Fruit fly (Drosophila melanogaster) whole organism, embryonic: ENCODE data around the gene pdm2.

Source experiments
- Antp ChIP-seq: fragments of 200-800 bp; sonication (Bioruptor generic); optimal IDR thresholded peaks from 3 replicates; lab custom pipeline; 2016; ENCODE audit warnings: missing biosample characterization, missing genetic modification characterization
- B-H2 ChIP-seq: fragments of 200-800 bp; sonication (Bioruptor generic); optimal IDR thresholded peaks from 2 replicates; lab custom pipeline; 2018; ENCODE audit warnings: missing biosample characterization, mild to moderate bottlenecking, missing genetic modification characterization
- Bdp1 ChIP-seq: fragments of 200-800 bp; sonication (Bioruptor generic); optimal IDR thresholded peaks from 3 replicates; lab custom pipeline; 2016; ENCODE audit warnings: missing biosample characterization, missing genetic modification characterization
- Bgb ChIP-seq: fragments of 200-800 bp; sonication (Bioruptor generic); IDR thresholded peaks from 2 replicates; pipeline ENCODE4 v1.3.6; 2022; ENCODE audit warnings: missing biosample characterization, missing genetic modification characterization; ENCODE audit not compliant: partially characterized antibody
- BtbVII ChIP-seq: fragments of 200-800 bp; sonication (Bioruptor generic); optimal IDR thresholded peaks from 3 replicates; lab custom pipeline; 2017; ENCODE audit warnings: missing biosample characterization, mild to moderate bottlenecking, missing genetic modification characterization
- CG10274 ChIP-seq: fragments of 200-800 bp; sonication (Bioruptor generic); optimal IDR thresholded peaks from 3 replicates; lab custom pipeline; 2017; ENCODE audit warnings: missing biosample characterization, mild to moderate bottlenecking, missing genetic modification characterization
- CG10366 ChIP-seq: fragments of 200-800 bp; sonication (Bioruptor generic); IDR thresholded peaks from 2 replicates; pipeline ENCODE4 v1.3.6; 2022; ENCODE audit warnings: missing biosample characterization, missing genetic modification characterization
- CG11085 ChIP-seq: fragments of 200-800 bp; sonication (Bioruptor generic); IDR thresholded peaks from 2 replicates; pipeline ENCODE4 v1.3.6; 2022; ENCODE audit warnings: missing biosample characterization, missing genetic modification characterization
- CG11456 ChIP-seq: fragments of 200-800 bp; sonication (Bioruptor generic); IDR thresholded peaks from 3 replicates; pipeline ENCODE4 v1.3.6; 2022; ENCODE audit warnings: missing biosample characterization, missing genetic modification characterization
- CG11695 ChIP-seq: fragments of 200-800 bp; sonication (Bioruptor generic); IDR thresholded peaks from 3 replicates; pipeline ENCODE4 v1.3.6; 2022; ENCODE audit warnings: missing biosample characterization, missing genetic modification characterization
- CG12219 ChIP-seq: fragments of 200-800 bp; sonication (Bioruptor generic); optimal IDR thresholded peaks from 3 replicates; lab custom pipeline; 2018; ENCODE audit warnings: missing biosample characterization, mild to moderate bottlenecking, missing genetic modification characterization
- CG12942 ChIP-seq: fragments of 200-800 bp; sonication (Bioruptor generic); optimal IDR thresholded peaks from 3 replicates; lab custom pipeline; 2016; ENCODE audit warnings: missing biosample characterization, missing genetic modification characterization
- CG13775 ChIP-seq: fragments of 200-800 bp; sonication (Bioruptor generic); optimal IDR thresholded peaks from 3 replicates; lab custom pipeline; 2017; ENCODE audit warnings: missing biosample characterization, mild to moderate bottlenecking, missing genetic modification characterization
- CG14441 ChIP-seq: fragments of 200-800 bp; sonication (Bioruptor generic); IDR thresholded peaks from 2 replicates; pipeline ENCODE4 v1.3.6; 2022; ENCODE audit warnings: missing biosample characterization, missing genetic modification characterization
- CG15601 ChIP-seq: fragments of 200-800 bp; sonication (Bioruptor generic); optimal IDR thresholded peaks from 3 replicates; lab custom pipeline; 2019; ENCODE audit warnings: missing biosample characterization, mild to moderate bottlenecking, missing genetic modification characterization, moderate library complexity
- CG34422 ChIP-seq: fragments of 200-800 bp; sonication (Bioruptor generic); IDR thresholded peaks from 3 replicates; pipeline ENCODE4 v1.3.6; 2022; ENCODE audit warnings: missing biosample characterization, missing genetic modification characterization
- CG3847 ChIP-seq: fragments of 200-800 bp; sonication (Bioruptor generic); IDR thresholded peaks from 2 replicates; pipeline ENCODE4 v1.3.6; 2022; ENCODE audit warnings: missing biosample characterization, missing genetic modification characterization
- CG7372 ChIP-seq: fragments of 200-800 bp; sonication (Bioruptor generic); IDR thresholded peaks from 2 replicates; pipeline ENCODE4 v1.3.6; 2022; ENCODE audit warnings: missing biosample characterization, missing genetic modification characterization
- CG9727 ChIP-seq: fragments of 200-800 bp; sonication (Bioruptor generic); optimal IDR thresholded peaks from 3 replicates; lab custom pipeline; 2017; ENCODE audit warnings: missing biosample characterization, mild to moderate bottlenecking, missing genetic modification characterization
- Deaf1 ChIP-seq: fragments of 200-800 bp; optimal IDR thresholded peaks from 3 replicates; lab custom pipeline; 2019; ENCODE audit warnings: missing biosample characterization, mild to moderate bottlenecking, missing genetic modification characterization, moderate library complexity
- Fer2 ChIP-seq: fragments of 200-800 bp; sonication (Bioruptor generic); optimal IDR thresholded peaks from 2 replicates; lab custom pipeline; 2018; ENCODE audit warnings: missing biosample characterization, mild to moderate bottlenecking, missing genetic modification characterization, moderate library complexity
- GATAe ChIP-seq: fragments of 200-800 bp; sonication (Bioruptor generic); conservative IDR thresholded peaks from 2 replicates; pipeline ENCODE4 v1.3.6; 2022; ENCODE audit warnings: missing biosample characterization, missing genetic modification characterization
- Gug ChIP-seq: fragments of 200-800 bp; sonication (Bioruptor generic); IDR thresholded peaks from 4 replicates; pipeline ENCODE4 v1.3.6; 2022; ENCODE audit warnings: missing biosample characterization, missing genetic modification characterization
- Hand ChIP-seq: fragments of 200-800 bp; sonication (Bioruptor generic); optimal IDR thresholded peaks from 2 replicates; lab custom pipeline; 2017; ENCODE audit warnings: mild to moderate bottlenecking, missing biosample characterization, missing genetic modification reagents, missing genetic modification characterization
- Lhr ChIP-seq: fragments of 200-800 bp; sonication (Bioruptor generic); optimal IDR thresholded peaks from 3 replicates; lab custom pipeline; 2017; ENCODE audit warnings: mild to moderate bottlenecking, missing biosample characterization, missing genetic modification reagents, missing genetic modification characterization
- Lpt ChIP-seq: fragments of >200 bp; optimal IDR thresholded peaks from 2 replicates; lab custom pipeline; 2018; ENCODE audit warnings: missing biosample characterization, missing genetic modification characterization
- MBD-R2 ChIP-seq: fragments of 200-800 bp; sonication (Bioruptor generic); IDR thresholded peaks from 2 replicates; pipeline ENCODE4 v1.3.6; 2022; ENCODE audit warnings: missing biosample characterization, missing genetic modification characterization
- Mad ChIP-seq: fragments of 200-800 bp; sonication (Bioruptor generic); optimal IDR thresholded peaks from 2 replicates; lab custom pipeline; 2016; ENCODE audit warnings: missing biosample characterization, missing genetic modification characterization
- NfI ChIP-seq: fragments of 200-800 bp; sonication (Bioruptor generic); optimal IDR thresholded peaks from 3 replicates; lab custom pipeline; 2018; ENCODE audit warnings: missing biosample characterization, mild to moderate bottlenecking, missing genetic modification characterization, moderate library complexity
- Oaz ChIP-seq: fragments of 200-800 bp; sonication (Bioruptor generic); IDR thresholded peaks from 2 replicates; pipeline ENCODE4 v1.3.6; 2022; ENCODE audit warnings: missing biosample characterization, missing genetic modification characterization
- Sox102F ChIP-seq: fragments of 200-800 bp; sonication (Bioruptor generic); optimal IDR thresholded peaks from 2 replicates; lab custom pipeline; 2018; ENCODE audit warnings: missing biosample characterization, mild to moderate bottlenecking, missing genetic modification characterization, moderate library complexity
- Spps ChIP-seq: fragments of 200-800 bp; sonication (Bioruptor generic); optimal IDR thresholded peaks from 2 replicates; lab custom pipeline; 2018; ENCODE audit warnings: missing biosample characterization, mild to moderate bottlenecking, missing genetic modification characterization
- Sry-β ChIP-seq: fragments of 200-800 bp; sonication (Bioruptor generic); optimal IDR thresholded peaks from 2 replicates; lab custom pipeline; 2018; ENCODE audit warnings: missing biosample characterization, mild to moderate bottlenecking, missing genetic modification characterization, moderate library complexity
- Sry-δ ChIP-seq: fragments of 200-800 bp; sonication (Bioruptor generic); optimal IDR thresholded peaks from 2 replicates; lab custom pipeline; 2016; ENCODE audit warnings: missing biosample characterization, missing genetic modification characterization
- Stat92E ChIP-seq, 3 experiments: fragments of >200 bp in 2 of 3; fragments of 200-800 bp in 1 of 3; sonication (Bioruptor generic) in 1 of 3; optimal IDR thresholded peaks; 2 replicates each; lab custom pipeline; 2017 to 2019; ENCODE audit warnings: missing biosample characterization in 3 of 3, missing genetic modification characterization in 3 of 3, mild to moderate bottlenecking in 1 of 3, moderate library complexity in 1 of 3
- Taf1 ChIP-seq: fragments of 200-800 bp; sonication (Bioruptor generic); IDR thresholded peaks from 2 replicates; pipeline ENCODE4 v1.3.6; 2022; ENCODE audit warnings: missing biosample characterization, missing genetic modification characterization
- abd-A ChIP-seq: fragments of 200-800 bp; sonication (Bioruptor generic); optimal IDR thresholded peaks from 3 replicates; lab custom pipeline; 2019; ENCODE audit warnings: missing biosample characterization, mild to moderate bottlenecking, missing genetic modification characterization, moderate library complexity
- ac ChIP-seq: fragments of 200-800 bp; sonication (Bioruptor generic); optimal IDR thresholded peaks from 3 replicates; lab custom pipeline; 2017; ENCODE audit warnings: missing biosample characterization, mild to moderate bottlenecking, missing genetic modification characterization
- caup ChIP-seq: fragments of 200-800 bp; sonication (Bioruptor generic); optimal IDR thresholded peaks from 3 replicates; lab custom pipeline; 2017; ENCODE audit warnings: missing biosample characterization, mild to moderate bottlenecking, missing genetic modification characterization, moderate library complexity; ENCODE audit not compliant: severe bottlenecking
- crc ChIP-seq: fragments of 200-800 bp; sonication (Bioruptor generic); optimal IDR thresholded peaks from 2 replicates; lab custom pipeline; 2016; ENCODE audit warnings: missing biosample characterization, missing genetic modification characterization
- croc ChIP-seq: fragments of 200-800 bp; sonication (Bioruptor generic); conservative IDR thresholded peaks from 3 replicates; pipeline ENCODE4 v1.3.6; 2022; ENCODE audit warnings: missing biosample characterization, missing genetic modification characterization
- ewg ChIP-seq: fragments of 200-800 bp; sonication (Bioruptor generic); optimal IDR thresholded peaks from 3 replicates; lab custom pipeline; 2017; ENCODE audit warnings: mild to moderate bottlenecking, missing biosample characterization, missing genetic modification reagents, missing genetic modification characterization
- jing ChIP-seq: fragments of 200-800 bp; sonication (Bioruptor generic); optimal IDR thresholded peaks from 2 replicates; lab custom pipeline; 2018; ENCODE audit warnings: missing biosample characterization, mild to moderate bottlenecking, missing genetic modification characterization
- lmd ChIP-seq: fragments of 200-800 bp; sonication (Bioruptor generic); IDR thresholded peaks from 2 replicates; pipeline ENCODE4 v1.3.6; 2022; ENCODE audit warnings: missing biosample characterization, missing genetic modification characterization
- maf-S ChIP-seq: fragments of 200-800 bp; sonication (Bioruptor generic); optimal IDR thresholded peaks from 2 replicates; lab custom pipeline; 2016; ENCODE audit warnings: missing biosample characterization, missing genetic modification characterization
- nerfin-1 ChIP-seq: fragments of 200-800 bp; sonication (Bioruptor generic); optimal IDR thresholded peaks from 3 replicates; lab custom pipeline; 2019; ENCODE audit warnings: missing biosample characterization, mild to moderate bottlenecking, missing genetic modification characterization, moderate library complexity
- otp ChIP-seq: fragments of 200-800 bp; sonication (Bioruptor generic); IDR thresholded peaks from 3 replicates; pipeline ENCODE4, ENCODE4 v1.3.6; 2022; ENCODE audit warnings: missing biosample characterization, missing genetic modification characterization
- repo ChIP-seq: fragments of 200-800 bp; sonication (Bioruptor generic); optimal IDR thresholded peaks from 2 replicates; lab custom pipeline; 2016; ENCODE audit warnings: missing biosample characterization, missing genetic modification characterization
- shn ChIP-seq: fragments of 200-800 bp; sonication (Bioruptor generic); optimal IDR thresholded peaks from 3 replicates; lab custom pipeline; 2016; ENCODE audit warnings: missing biosample characterization, missing genetic modification characterization
- sima ChIP-seq: fragments of 200-800 bp; sonication (Bioruptor generic); optimal IDR thresholded peaks from 2 replicates; lab custom pipeline; 2016; ENCODE audit warnings: missing biosample characterization, missing genetic modification characterization
- tio ChIP-seq: fragments of 200-800 bp; sonication (Bioruptor generic); optimal IDR thresholded peaks from 2 replicates; lab custom pipeline; 2017; ENCODE audit warnings: missing biosample characterization, missing genetic modification characterization, inconsistent platforms

Gene pdm2

DNA sequence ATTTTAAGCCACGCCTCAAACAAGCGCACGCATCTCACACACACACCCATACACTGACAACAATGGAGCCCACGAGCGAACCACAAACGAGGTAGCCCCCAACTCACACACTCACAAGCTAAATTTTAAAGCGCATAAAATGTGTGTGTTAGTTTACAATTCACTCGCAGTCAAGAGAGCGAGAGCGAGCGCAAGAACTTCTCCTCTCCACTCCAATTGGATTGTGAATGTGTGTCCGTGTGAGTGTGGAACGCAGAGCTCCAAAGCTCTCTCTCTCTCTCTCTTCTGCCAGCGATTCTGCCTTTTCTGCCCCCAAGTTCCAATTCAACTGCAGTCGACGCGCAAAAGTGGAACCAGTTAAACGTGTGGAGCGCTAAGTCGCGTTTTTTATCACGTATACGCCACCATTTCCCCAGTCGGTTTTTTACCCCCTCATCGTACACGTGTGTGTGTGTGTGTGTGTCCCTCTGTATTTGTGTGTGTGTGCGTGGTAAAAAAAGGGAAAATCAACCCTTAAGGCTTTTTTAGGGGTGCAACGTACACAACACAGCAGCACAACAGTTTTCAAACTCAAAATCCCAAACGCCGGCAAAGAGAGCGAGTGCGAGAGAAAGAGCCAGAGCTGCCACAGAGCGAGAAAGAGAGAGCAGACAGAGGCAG, 38.8 kb upstream of the pdm2 start (continued):
- TF ChIP-seq CG7372 (GFP tag; lab: Robert Waterston, UW) (peak; percentile 78), Deaf1 (tag; lab: Kevin White, UChicago) (no peak), Oaz (GFP tag; lab: Robert Waterston, UW) (no peak), tio (GFP tag; lab: Kevin White, UChicago) (no peak), CG10274 (GFP tag; lab: Kevin White, UChicago) (no peak), croc (GFP tag; lab: Robert Waterston, UW) (no peak), maf-S (GFP tag; lab: Kevin White, UChicago) (no peak), CG11456 (no peak), nerfin-1 (peak; percentile 26), CG15601 (tag; lab: Kevin White, UChicago) (no peak), shn (no peak), CG3847 (GFP tag; lab: Robert Waterston, UW) (no peak), BtbVII (no peak), crc (GFP tag; lab: Kevin White, UChicago) (no peak), CG9727 (no peak), Taf1 (no peak), caup (GFP tag; lab: Kevin White, UChicago) (no peak), abd-A (tag; lab: Kevin White, UChicago) (peak; percentile 73), Sry-δ (no peak), GATAe (no peak), jing (GFP tag; lab: Kevin White, UChicago) (peak; percentile 24), CG10366 (no peak), ewg (GFP tag; lab: Kevin White, UChicago) (no peak), Spps (tag; lab: Kevin White, UChicago) (no peak), NfI (GFP tag; lab: Kevin White, UChicago) (no peak), CG14441 (GFP tag; lab: Robert Waterston, UW) (no peak), Hand (GFP tag; lab: Kevin White, UChicago) (no peak), Lhr (no peak), Lpt (GFP tag; lab: Kevin White, UChicago) (no peak), sima (GFP tag; lab: Kevin White, UChicago) (no peak), CG11085 (GFP tag; lab: Robert Waterston, UW) (no peak), Bgb (GFP tag; lab: Robert Waterston, UW) (no peak; the same call in 1 of the 2 replicates), Bdp1 (no peak), B-H2 (GFP tag; lab: Kevin White, UChicago) (no peak), Antp (no peak), Mad (GFP tag; lab: Kevin White, UChicago) (no peak), CG11695 (GFP tag; lab: Robert Waterston, UW) (no peak), Stat92E (GFP tag; optimal IDR thresholded peaks at IDR 0.05; lab: Kevin White, UChicago) (no peak), repo (GFP tag; lab: Kevin White, UChicago) (no peak), CG12219 (no peak), otp (GFP tag; lab: Robert Waterston, UW) (no peak), CG13775 (GFP tag; lab: Kevin White, UChicago) (no peak), Gug (GFP tag; lab: Robert Waterston, UW) (no peak), CG12942 (GFP tag; lab: Kevin White, UChicago) (no peak), Fer2 (tag; lab: Kevin White, UChicago) (no peak), Sry-β (no peak), CG34422 (GFP tag; lab: Robert Waterston, UW) (no peak), MBD-R2 (GFP tag; lab: Robert Waterston, UW) (no peak), Sox102F (GFP tag; lab: Kevin White, UChicago) (no peak), ac (GFP tag; lab: Kevin White, UChicago) (no peak), lmd (GFP tag; lab: Robert Waterston, UW) (no peak)
